Worm (Caenorhabditis elegans): ENCODE measurements around the gene T19A5.3.

The T19A5.3 gene

DNA sequence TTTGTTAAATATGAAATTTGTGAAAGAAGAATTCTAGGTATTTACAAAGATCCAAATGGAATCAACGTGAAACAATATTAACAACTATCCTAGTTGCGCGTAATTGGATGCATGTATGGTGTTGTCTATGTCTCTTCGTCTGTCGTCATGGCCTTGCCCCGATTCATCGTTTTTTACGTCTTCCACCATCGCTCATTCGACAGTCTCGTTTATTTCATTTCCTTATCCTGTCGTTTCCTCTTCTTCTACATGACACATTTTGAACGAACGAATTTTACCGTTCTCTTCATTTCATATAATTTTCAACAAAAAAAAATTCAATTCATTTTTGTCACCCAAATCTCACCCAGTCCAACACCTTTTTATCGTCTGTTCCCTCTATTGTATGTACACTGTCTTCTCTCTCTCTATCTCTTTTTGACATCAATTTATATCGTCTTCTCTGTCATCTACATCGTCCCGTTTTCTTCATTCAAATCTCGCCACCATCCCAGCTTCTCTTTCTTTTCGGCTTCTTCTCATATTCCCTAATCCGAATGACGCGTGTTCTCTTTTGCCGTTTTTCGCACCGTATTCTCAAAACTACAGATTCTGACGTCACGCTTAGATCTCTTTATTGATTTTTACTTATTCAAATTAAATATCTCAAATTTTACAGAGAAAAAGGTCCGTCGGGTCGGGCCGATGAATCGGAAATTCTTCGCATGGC, 12.7 kb upstream of the T19A5.3 start, which contains the start of gene ttc-17:
Gene ttc-17 (plus strand): TSS at position 659 of the 709 bp plus-strand sequence.
- TF ChIP-seq him-1 (tag; optimal IDR thresholded peaks at IDR 0.05), result no peak
- no peak for TF ChIP-seq W03F9.2 (tag; optimal IDR thresholded peaks at IDR 0.05)
- no peak for TF ChIP-seq dao-5 (tag; optimal IDR thresholded peaks at IDR 0.05)

DNA sequence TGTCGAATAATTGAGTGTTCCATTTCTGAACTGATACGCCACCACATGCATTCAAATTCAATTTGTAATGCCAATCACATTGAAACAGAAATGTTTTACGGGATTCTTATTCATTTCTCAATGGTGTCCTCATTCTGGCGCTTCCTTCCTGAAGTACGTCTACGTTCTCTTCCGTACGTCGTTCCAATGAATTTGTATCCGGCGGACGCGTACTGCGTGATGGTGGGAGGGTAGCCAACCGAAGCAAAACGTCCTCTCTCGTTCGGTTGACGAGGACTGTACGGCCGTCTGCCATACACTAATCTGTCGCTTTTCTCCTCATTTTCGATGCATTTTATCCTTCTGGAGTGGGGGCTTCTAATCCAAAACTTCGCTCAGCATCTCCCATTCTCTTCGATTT, 6.0 kb upstream of the T19A5.3 start:
- TF ChIP-seq W03F9.2 (tag; optimal IDR thresholded peaks at IDR 0.05), result no peak
- TF ChIP-seq him-1 (tag; optimal IDR thresholded peaks at IDR 0.05), result no peak
- no peak for TF ChIP-seq dao-5 (tag; optimal IDR thresholded peaks at IDR 0.05)

DNA sequence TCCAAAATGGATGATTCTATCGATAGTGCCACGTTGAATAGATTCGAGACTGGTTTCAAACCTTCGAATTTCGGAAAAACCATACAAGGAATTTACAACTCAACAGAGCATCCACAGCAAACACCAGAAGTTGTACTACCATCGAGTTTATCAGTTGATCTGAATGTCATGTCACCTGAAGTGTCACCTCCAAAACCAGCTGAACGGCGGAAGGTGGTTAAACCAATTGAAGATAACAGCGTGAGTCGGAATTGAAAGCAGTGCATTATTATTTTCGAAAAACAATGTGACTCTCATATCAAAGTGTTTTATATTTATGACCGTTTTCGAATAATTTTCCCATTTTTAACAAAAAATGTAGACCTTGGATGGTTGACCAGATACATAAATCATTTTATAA, 5.1 kb upstream of the T19A5.3 start:
- TF ChIP-seq W03F9.2 (tag; optimal IDR thresholded peaks at IDR 0.05) (no peak), him-1 (tag; optimal IDR thresholded peaks at IDR 0.05) (no peak), dao-5 (tag; optimal IDR thresholded peaks at IDR 0.05) (no peak)

DNA sequence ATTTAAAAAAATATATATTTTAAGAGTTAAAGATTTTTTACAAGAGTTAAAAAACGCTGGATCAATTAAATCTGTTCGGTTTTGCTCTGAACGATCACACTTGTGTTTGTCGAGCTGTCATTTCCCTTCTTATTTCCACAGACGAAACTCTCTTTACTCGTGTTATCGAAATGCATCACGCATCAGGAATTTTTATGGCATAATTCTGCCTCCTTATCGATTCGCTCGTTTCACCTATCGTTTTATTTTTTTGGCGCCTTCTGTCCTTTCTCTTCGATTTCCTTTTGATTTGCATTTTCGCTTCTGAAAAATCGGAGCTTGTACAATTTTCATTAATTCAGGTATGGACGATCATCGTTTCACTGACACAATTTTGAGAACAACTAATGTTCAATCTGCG, 4.5 kb upstream of the T19A5.3 start:
- TF ChIP-seq him-1 (tag; optimal IDR thresholded peaks at IDR 0.05) (no peak), dao-5 (tag; optimal IDR thresholded peaks at IDR 0.05) (no peak), W03F9.2 (tag; optimal IDR thresholded peaks at IDR 0.05) (no peak)

DNA sequence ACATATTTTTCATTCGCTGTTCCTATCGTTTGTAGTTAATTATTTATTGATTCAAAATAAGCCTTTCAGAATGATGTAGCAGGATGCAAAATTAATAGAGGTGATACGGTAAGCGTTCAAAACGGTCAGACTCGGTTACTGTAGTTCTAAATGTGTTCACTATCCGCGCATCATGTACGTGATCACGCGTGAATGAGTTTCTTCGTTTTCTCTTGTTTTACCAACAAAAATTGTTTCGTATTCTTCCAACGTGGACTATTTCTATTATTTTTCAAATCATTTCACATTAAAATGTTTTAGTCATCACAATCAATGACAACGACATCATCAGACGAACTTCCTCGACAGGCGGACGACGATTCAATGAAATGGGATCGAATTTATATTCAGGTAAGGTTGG, 3.6 kb upstream of the T19A5.3 start, which contains the start of gene gck-1:
Gene gck-1 (plus strand): TSS at position 301 of the 400 bp plus-strand sequence.
- TF ChIP-seq dao-5 (tag; optimal IDR thresholded peaks at IDR 0.05), result no peak
- no peak for TF ChIP-seq W03F9.2 (tag; optimal IDR thresholded peaks at IDR 0.05)
- no peak for TF ChIP-seq him-1 (tag; optimal IDR thresholded peaks at IDR 0.05)

DNA sequence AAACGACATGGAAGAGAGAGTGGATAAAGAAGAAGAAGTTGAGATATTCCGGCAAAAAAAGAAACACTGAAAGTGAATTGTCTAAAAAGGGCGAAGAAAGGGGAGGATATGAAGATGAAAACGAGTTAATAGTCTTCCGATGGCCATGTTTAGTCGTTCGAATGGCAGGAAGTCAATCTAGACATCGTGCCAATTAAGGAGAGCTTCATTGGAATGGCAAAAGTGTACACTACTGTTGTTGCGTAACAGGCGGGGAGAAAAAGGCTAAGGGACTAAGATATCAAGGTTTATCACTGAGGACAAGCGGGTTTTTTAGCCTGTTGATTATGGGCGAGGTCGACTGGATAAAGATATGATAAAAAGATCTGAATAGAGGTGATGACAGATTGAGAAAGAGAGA, 2.3 kb upstream of the T19A5.3 start:
- TF ChIP-seq dao-5 (tag; optimal IDR thresholded peaks at IDR 0.05) (no peak), him-1 (tag; optimal IDR thresholded peaks at IDR 0.05) (no peak), W03F9.2 (tag; optimal IDR thresholded peaks at IDR 0.05) (no peak)

DNA sequence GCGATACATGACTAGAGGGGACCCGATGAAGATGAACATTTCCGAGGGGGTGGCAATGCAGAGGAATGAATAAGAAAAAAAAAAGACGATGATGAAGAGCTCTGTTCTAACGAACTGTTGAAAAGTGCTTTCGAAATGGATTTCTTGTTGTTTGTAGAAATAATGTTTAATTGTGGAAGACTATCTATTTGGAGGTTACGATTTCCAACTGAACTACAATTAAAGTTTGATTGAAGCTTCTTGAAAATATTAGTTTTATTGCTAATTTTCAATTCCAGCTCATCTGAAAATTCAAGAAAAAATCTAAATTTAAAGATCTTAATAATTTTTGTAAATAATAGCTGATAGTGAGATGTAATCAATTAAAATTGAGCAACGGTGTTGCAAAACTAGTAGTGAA, 618 bp upstream of the T19A5.3 start:
- no peak for TF ChIP-seq him-1 (tag; optimal IDR thresholded peaks at IDR 0.05)
- no peak for TF ChIP-seq dao-5 (tag; optimal IDR thresholded peaks at IDR 0.05)
- no peak for TF ChIP-seq W03F9.2 (tag; optimal IDR thresholded peaks at IDR 0.05)

DNA sequence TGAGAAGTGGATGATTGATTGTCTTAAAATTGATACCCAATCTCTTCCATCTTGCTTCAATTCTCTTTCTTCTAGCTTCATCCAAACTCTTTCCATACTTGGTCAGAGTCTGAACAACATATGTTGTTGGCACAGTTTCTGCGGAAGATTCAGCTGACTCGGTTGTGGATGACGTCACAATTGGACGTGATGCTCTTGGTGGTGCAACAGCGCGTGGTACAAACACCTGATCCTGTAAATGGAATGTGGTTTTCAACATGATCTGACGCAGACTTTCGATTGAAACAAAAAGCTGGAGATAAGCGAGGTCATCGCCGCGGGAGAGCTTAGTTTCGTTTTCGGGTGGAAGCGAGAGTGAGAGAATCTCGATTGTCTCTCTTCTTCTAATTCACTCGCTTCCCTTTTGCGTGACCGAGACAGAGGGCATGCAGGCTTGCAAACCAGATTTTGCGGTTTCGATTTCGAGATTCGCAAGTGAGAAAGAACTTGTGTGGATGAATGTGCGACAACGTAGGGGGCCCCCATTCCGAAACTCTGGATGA, 1.4 kb downstream of the T19A5.3 start:
- no peak for TF ChIP-seq W03F9.2 (tag; optimal IDR thresholded peaks at IDR 0.05)
- no peak for TF ChIP-seq dao-5 (tag; optimal IDR thresholded peaks at IDR 0.05)
- no peak for TF ChIP-seq him-1 (tag; optimal IDR thresholded peaks at IDR 0.05)

DNA sequence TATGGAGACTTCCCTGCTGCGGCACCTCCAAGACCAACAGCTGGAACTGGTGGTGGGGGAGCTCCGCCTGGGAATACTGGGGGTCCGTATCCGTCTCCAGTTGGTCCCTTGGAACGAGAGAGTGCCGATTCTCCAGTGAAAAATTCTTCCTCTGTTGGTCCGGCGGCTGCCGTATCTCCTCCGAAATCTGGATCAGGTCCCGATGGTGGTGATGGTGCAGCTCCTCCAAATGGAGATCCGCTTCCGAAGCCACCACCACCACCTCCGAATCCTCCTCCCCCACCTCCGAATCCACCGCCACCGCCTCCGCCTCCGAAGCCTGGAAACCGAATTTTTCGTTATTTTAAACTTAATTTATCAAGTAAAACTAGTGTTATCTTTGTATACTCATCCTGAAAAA, 3.4 kb downstream of the T19A5.3 start:
- no peak for TF ChIP-seq dao-5 (tag; optimal IDR thresholded peaks at IDR 0.05)
- TF ChIP-seq W03F9.2 (tag; optimal IDR thresholded peaks at IDR 0.05), result no peak
- no peak for TF ChIP-seq him-1 (tag; optimal IDR thresholded peaks at IDR 0.05)

DNA sequence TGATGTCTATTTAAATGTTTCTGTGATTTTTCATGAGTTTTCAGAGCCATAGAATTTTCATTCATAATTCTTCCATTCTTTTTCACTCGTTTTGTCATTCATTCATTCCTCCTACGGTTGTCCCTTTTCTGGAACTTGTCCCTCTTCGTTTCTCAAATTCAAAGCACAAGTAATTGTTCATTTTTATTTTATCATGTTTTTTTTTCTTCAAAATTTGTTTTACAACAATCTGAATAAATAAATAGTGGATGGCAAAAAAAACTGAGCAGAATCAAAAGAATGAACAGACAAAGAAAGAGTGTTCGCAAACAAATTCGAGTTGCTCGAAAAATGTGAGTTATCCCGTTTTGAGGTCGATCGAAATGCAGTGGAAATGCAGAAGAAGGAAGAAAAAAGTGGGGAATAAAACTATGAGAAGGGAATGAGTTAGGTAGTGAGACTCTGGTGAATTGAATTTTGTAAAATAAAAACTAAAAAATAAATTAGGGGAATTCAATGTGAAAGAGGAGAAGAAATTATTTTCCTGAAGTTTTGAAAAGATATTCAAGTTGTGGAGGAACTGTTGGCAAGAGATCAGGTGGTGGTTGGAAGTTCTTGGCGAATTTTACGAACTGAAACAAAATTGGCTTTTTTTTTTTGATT, 4.3 kb downstream of the T19A5.3 start:
- TF ChIP-seq dao-5 (tag; optimal IDR thresholded peaks at IDR 0.05) (no peak), W03F9.2 (tag; optimal IDR thresholded peaks at IDR 0.05) (no peak), him-1 (tag; optimal IDR thresholded peaks at IDR 0.05) (no peak)

DNA sequence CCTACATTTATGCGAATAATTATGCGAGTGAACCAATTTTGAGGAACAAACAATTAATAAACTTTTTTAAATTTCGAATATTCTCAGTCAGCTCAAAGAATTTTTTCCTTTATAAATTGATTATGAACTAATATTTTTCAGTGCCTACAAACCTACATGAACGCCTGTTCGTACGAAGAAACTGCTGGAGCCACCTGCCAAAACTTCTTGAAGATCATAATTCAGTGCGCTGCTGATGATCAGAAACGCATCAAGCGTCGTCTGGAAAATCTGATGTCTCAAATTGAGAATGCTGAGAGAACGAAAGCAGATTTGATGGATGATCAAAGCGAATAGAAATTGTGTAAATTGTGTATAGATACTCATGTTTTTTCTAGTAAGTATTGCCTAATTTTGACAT, 4.9 kb downstream of the T19A5.3 start:
- no peak for TF ChIP-seq him-1 (tag; optimal IDR thresholded peaks at IDR 0.05)
- TF ChIP-seq dao-5 (tag; optimal IDR thresholded peaks at IDR 0.05), result no peak
- no peak for TF ChIP-seq W03F9.2 (tag; optimal IDR thresholded peaks at IDR 0.05)

DNA sequence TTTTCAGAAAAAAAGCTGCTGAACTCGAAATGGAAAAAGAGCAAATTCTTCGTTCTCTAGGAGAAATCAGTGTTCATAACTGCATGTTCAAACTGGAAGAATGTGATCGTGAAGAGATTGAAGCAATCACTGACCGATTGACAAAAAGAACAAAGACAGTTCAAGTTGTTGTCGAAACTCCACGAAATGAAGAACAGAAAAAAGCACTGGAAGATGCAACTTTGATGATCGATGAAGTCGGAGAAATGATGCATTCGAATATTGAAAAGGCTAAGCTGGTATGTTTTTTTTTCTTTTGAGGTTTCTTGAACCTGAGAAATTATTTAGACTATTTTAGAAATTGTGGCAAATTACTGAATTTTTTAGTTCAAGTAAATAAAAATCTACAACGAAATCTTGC, 5.4 kb downstream of the T19A5.3 start:
- no peak for TF ChIP-seq him-1 (tag; optimal IDR thresholded peaks at IDR 0.05)
- no peak for TF ChIP-seq dao-5 (tag; optimal IDR thresholded peaks at IDR 0.05)
- TF ChIP-seq W03F9.2 (tag; optimal IDR thresholded peaks at IDR 0.05), result no peak

DNA sequence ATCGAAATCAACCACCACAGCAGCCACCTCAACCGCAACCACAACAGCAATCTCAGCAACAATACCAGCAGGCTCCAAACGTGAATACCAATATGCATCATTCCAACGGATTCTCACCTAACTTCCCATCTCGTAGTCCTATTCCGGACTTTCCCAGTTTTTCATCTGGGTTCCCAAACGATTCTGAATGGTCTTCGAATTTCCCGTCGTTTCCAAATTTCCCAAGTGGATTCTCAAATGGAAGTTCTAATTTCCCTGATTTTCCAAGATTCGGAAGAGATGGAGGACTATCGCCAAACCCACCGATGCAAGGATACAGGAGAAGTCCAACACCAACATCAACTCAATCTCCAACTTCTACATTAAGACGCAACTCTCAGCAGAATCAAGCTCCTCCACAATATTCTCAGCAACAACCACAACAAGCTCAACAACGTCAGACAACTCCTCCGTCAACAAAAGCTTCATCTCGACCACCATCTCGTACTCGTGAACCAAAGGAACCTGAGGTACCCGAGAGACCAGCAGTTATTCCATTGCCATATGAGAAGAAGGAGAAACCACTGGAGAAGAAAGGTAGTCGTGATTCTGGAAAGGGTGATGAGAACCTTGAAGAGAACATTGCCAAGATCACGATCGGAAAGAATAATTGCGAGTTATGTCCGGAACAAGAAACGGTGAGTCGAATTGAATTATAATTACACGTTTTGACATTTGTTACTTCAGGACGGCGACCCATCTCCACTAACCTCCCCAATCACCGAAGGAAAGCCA, 6.2 kb downstream of the T19A5.3 start:
- no peak for TF ChIP-seq W03F9.2 (tag; optimal IDR thresholded peaks at IDR 0.05)
- no peak for TF ChIP-seq dao-5 (tag; optimal IDR thresholded peaks at IDR 0.05)
- no peak for TF ChIP-seq him-1 (tag; optimal IDR thresholded peaks at IDR 0.05)
